Fruit fly (Drosophila melanogaster): ENCODE results near the gene CG3526.

Gene CG3526

dm6 chrX:2919742-2920141 is 29.2 kb downstream of the CG3526 start, which contains the start of gene CG3588 (continued):
- peak; percentile 55 for TF ChIP-seq slp2 (GFP tag; optimal IDR thresholded peaks at IDR 0.05)
- peak; percentile 59 for TF ChIP-seq CG1233 (GFP tag; optimal IDR thresholded peaks at IDR 0.05)
- peak; percentile 73 for TF ChIP-seq CoRest (tag; optimal IDR thresholded peaks at IDR 0.05)
- no peak for TF ChIP-seq CG43689 (GFP tag; IDR thresholded peaks at IDR 0.05)
- peak; percentile 32 for TF ChIP-seq CG10274 (GFP tag; optimal IDR thresholded peaks at IDR 0.05)
- peak; percentile 69 for TF ChIP-seq dmrt99B (tag; optimal IDR thresholded peaks at IDR 0.05)
- peak; percentile 69 for TF ChIP-seq CG4730 (GFP tag; IDR thresholded peaks at IDR 0.05)
- TF ChIP-seq ci (GFP tag; IDR thresholded peaks at IDR 0.05): peak; percentile 77
- TF ChIP-seq Ets65A (GFP tag): peak; percentile 82
- peak; percentile 33 for TF ChIP-seq CG6683 (GFP tag; optimal IDR thresholded peaks at IDR 0.05)
- TF ChIP-seq CG42726 (GFP tag; IDR thresholded peaks at IDR 0.05; ENCODE audit: partially characterized antibody): no peak
- TF ChIP-seq ato (GFP tag; IDR thresholded peaks at IDR 0.05; ENCODE audit: partially characterized antibody): no peak
- TF ChIP-seq pb (GFP tag; optimal IDR thresholded peaks at IDR 0.05): peak; percentile 62
- TF ChIP-seq CrebB (tag; optimal IDR thresholded peaks at IDR 0.05): peak; percentile 35
- peak; percentile 37; the same call in 1 of the 2 replicates for TF ChIP-seq CG4404 (GFP tag; IDR thresholded peaks at IDR 0.05)
- TF ChIP-seq Deaf1 (tag; optimal IDR thresholded peaks at IDR 0.05): peak; percentile 25
- peak; percentile 60 for TF ChIP-seq Sox102F (GFP tag; optimal IDR thresholded peaks at IDR 0.05)
- no peak for TF ChIP-seq CG10431 (GFP tag; optimal IDR thresholded peaks at IDR 0.05)
- TF ChIP-seq crp (GFP tag; optimal IDR thresholded peaks at IDR 0.05): no peak
- TF ChIP-seq CG10462 (GFP tag; optimal IDR thresholded peaks at IDR 0.05): peak; percentile 23
- peak; percentile 68 for TF ChIP-seq Ada2b (GFP tag; IDR thresholded peaks at IDR 0.05)
- TF ChIP-seq dpn (GFP tag; optimal IDR thresholded peaks at IDR 0.05): peak; percentile 55 to 71
- TF ChIP-seq btn (GFP tag; optimal IDR thresholded peaks at IDR 0.05): peak; percentile 31
- TF ChIP-seq CG16815 (GFP tag; optimal IDR thresholded peaks at IDR 0.05): peak; percentile 15
- TF ChIP-seq NC2α (GFP tag; optimal IDR thresholded peaks at IDR 0.05): peak; percentile 21
- TF ChIP-seq fd96Cb (tag; optimal IDR thresholded peaks at IDR 0.05): peak; percentile 43
- peak; percentile 67 for TF ChIP-seq CG13424 (tag; optimal IDR thresholded peaks at IDR 0.05)
- TF ChIP-seq CkIIα-i1 (GFP tag; IDR thresholded peaks at IDR 0.05): 0 out of 2 replicates have a peak, but pooled peaks have one; percentile 28
- TF ChIP-seq Dip2 (GFP tag; IDR thresholded peaks at IDR 0.05): no peak
- peak; percentile 73 for TF ChIP-seq bab2 (GFP tag; optimal IDR thresholded peaks at IDR 0.05)
- peak; percentile 47 for TF ChIP-seq CG1603 (tag; optimal IDR thresholded peaks at IDR 0.05)
- no peak for TF ChIP-seq ac (GFP tag; optimal IDR thresholded peaks at IDR 0.05)
- no peak for TF ChIP-seq CG12299 (tag; optimal IDR thresholded peaks at IDR 0.05)
- peak; percentile 76 for TF ChIP-seq CG10366 (GFP tag; IDR thresholded peaks at IDR 0.05)
- TF ChIP-seq CG2116 (GFP tag; optimal IDR thresholded peaks at IDR 0.05): peak; percentile 20
- peak; percentile 65; the same call in 1 of the 2 replicates for TF ChIP-seq CG17612 (GFP tag; IDR thresholded peaks at IDR 0.05)
- peak; percentile 60 for TF ChIP-seq CG9215 (GFP tag; IDR thresholded peaks at IDR 0.05)
- TF ChIP-seq Meics (GFP tag; optimal IDR thresholded peaks at IDR 0.05): peak; percentile 81
- peak; percentile 28 for TF ChIP-seq Jarid2 (GFP tag; optimal IDR thresholded peaks at IDR 0.05)
- peak; percentile 73; the same call in 1 of the 2 replicates for TF ChIP-seq vvl (GFP tag; IDR thresholded peaks at IDR 0.05)
- TF ChIP-seq CG7372 (GFP tag; IDR thresholded peaks at IDR 0.05): peak; percentile 82
- TF ChIP-seq CG7271 (tag; optimal IDR thresholded peaks at IDR 0.05): no peak
- no peak for TF ChIP-seq Hr78 (GFP tag; optimal IDR thresholded peaks at IDR 0.05)
- peak; percentile 67 for TF ChIP-seq HHEX (GFP tag; optimal IDR thresholded peaks at IDR 0.05)
- peak; percentile 24 for TF ChIP-seq Ets97D (GFP tag; optimal IDR thresholded peaks at IDR 0.05)
- TF ChIP-seq sob (GFP tag; IDR thresholded peaks at IDR 0.05): peak; percentile 79
- peak; percentile 60 for TF ChIP-seq CG33213 (GFP tag; optimal IDR thresholded peaks at IDR 0.05)
- TF ChIP-seq lov (optimal IDR thresholded peaks at IDR 0.05): no peak
- 0 out of 3 replicates have a peak, but pooled peaks have one; percentile 14 for TF ChIP-seq lov (GFP tag; IDR thresholded peaks at IDR 0.05)
- TF ChIP-seq Neu2 (GFP tag; optimal IDR thresholded peaks at IDR 0.05; ENCODE audit: borderline replicate concordance): no peak
- peak; percentile 18 for TF ChIP-seq CG8089 (GFP tag; optimal IDR thresholded peaks at IDR 0.05)
